Fruit fly (Drosophila melanogaster) whole organism: ENCODE data around the gene CG3071.

Experiments
- CG8478 ChIP-seq: fragments of >200 bp; optimal IDR thresholded peaks from 2 replicates; lab custom pipeline; 2018; ENCODE audit warnings: inconsistent platforms
- Dll ChIP-seq: fragments of >200 bp; optimal IDR thresholded peaks from 2 replicates; lab custom pipeline; 2017
- EcR ChIP-seq, 2 experiments: fragments of >200 bp; optimal IDR thresholded peaks; 2 replicates each; lab custom pipeline; 2017; ENCODE audit warnings: missing biosample characterization in 2 of 2, missing genetic modification characterization in 2 of 2, missing genetic modification reagents in 2 of 2
- pan ChIP-seq: fragments of >200 bp; optimal IDR thresholded peaks from 2 replicates; lab custom pipeline; 2017
- psq ChIP-seq: fragments of >200 bp; optimal IDR thresholded peaks from 2 replicates; lab custom pipeline; 2017
- usp ChIP-seq: fragments of >200 bp; optimal IDR thresholded peaks from 2 replicates; lab custom pipeline; 2017; ENCODE audit warnings: missing biosample characterization, missing genetic modification characterization, mixed read lengths

DNA sequence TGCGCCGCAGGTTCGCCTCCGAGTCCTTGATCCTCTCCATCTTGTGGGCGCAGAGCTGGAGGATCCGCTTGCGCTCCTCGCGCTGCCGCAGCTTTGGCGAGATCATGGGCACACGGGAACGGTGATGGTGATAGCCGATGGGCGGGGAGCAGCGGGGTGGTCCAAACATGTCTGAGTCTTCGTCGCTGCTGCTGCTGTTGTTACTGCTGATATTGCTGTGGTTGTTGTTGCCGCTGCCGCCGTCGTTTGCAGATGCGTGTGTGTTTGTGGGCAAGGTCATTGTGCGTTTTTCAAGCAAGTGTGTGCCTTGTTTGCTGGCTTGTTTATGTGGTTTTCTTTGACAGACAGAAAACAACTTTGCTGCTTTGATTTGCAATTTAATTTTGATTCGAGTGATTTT is 29.8 kb downstream of the CG3071 start:
- TF ChIP-seq EcR (GFP tag; optimal IDR thresholded peaks at IDR 0.05; lab: Kevin White, UChicago) (no peak), usp (GFP tag; lab: Kevin White, UChicago) (no peak), psq (lab: Kevin White, UChicago) (no peak), Dll (lab: Kevin White, UChicago) (no peak), pan (no peak), CG8478 (no peak)
